Worm (Caenorhabditis elegans) whole organism, L3 larva: ENCODE data around the gene rga-5.
A peak's percentile ranks its signal among the peaks of the same experiment; 100 is the strongest.

ENCODE experiments used
- ZK546.5 ChIP-seq: sonication (generic microtip); optimal IDR thresholded peaks from 2 replicates; lab custom pipeline; 2017; ENCODE audit warnings: missing biosample characterization, missing genetic modification characterization
- aly-2 ChIP-seq: fragments of 150-350 bp; optimal IDR thresholded peaks from 2 replicates; lab custom pipeline; 2014; ENCODE audit warnings: missing biosample characterization, missing genetic modification characterization
- ama-1 ChIP-seq: fragments of 150-350 bp; optimal IDR thresholded peaks from 2 replicates; lab custom pipeline; 2018
- ceh-82 ChIP-seq: fragments of 150-350 bp; optimal IDR thresholded peaks from 2 replicates; lab custom pipeline; 2014; ENCODE audit warnings: missing biosample characterization, missing genetic modification characterization
- ceh-9 ChIP-seq: sonication (generic microtip); optimal IDR thresholded peaks from 2 replicates; lab custom pipeline; 2018; ENCODE audit warnings: missing biosample characterization, missing genetic modification characterization
- egl-5 ChIP-seq: fragments of 150-350 bp; optimal IDR thresholded peaks from 2 replicates; lab custom pipeline; 2017; ENCODE audit warnings: missing biosample characterization, missing genetic modification reagents, missing genetic modification characterization, inconsistent platforms
- elt-2 ChIP-seq: sonication (generic microtip); optimal IDR thresholded peaks from 2 replicates; lab custom pipeline; 2016; ENCODE audit warnings: missing genetic modification reagents, mild to moderate bottlenecking, missing genetic modification characterization, missing compliant biosample characterization
- elt-3 ChIP-seq, 3 experiments: fragments of 150-350 bp in 1 of 3; sonication (generic microtip) in 2 of 3; optimal IDR thresholded peaks; 2 replicates in 2 of 3; 4 replicates in 1 of 3; lab custom pipeline; 2014 to 2017; ENCODE audit warnings: missing biosample characterization in 3 of 3, missing genetic modification characterization in 3 of 3
- eor-1 ChIP-seq, 2 experiments: fragments of 150-350 bp; optimal IDR thresholded peaks; 2 replicates each; lab custom pipeline; 2014 to 2018; ENCODE audit warnings: missing biosample characterization in 2 of 2, missing genetic modification characterization in 2 of 2
- fkh-10 ChIP-seq: sonication (generic microtip); optimal IDR thresholded peaks from 2 replicates; lab custom pipeline; 2017; ENCODE audit warnings: missing biosample characterization, missing genetic modification reagents, missing genetic modification characterization
- fos-1 ChIP-seq: fragments of 150-350 bp; optimal IDR thresholded peaks from 2 replicates; lab custom pipeline; 2014; ENCODE audit warnings: missing biosample characterization, missing genetic modification characterization
- hmg-11 ChIP-seq: sonication (generic microtip); optimal IDR thresholded peaks from 2 replicates; lab custom pipeline; 2016; ENCODE audit warnings: missing genetic modification characterization, missing compliant biosample characterization
- lin-15B ChIP-seq: fragments of 150-350 bp; optimal IDR thresholded peaks from 2 replicates; lab custom pipeline; 2014; ENCODE audit warnings: missing biosample characterization, missing genetic modification characterization
- lin-39 ChIP-seq: fragments of 150-350 bp; optimal IDR thresholded peaks from 2 replicates; lab custom pipeline; 2018; ENCODE audit warnings: missing biosample characterization, missing genetic modification reagents, missing genetic modification characterization
- lsy-12 ChIP-seq: sonication (generic microtip); optimal IDR thresholded peaks from 2 replicates; lab custom pipeline; 2016; ENCODE audit warnings: mild to moderate bottlenecking, missing genetic modification characterization, missing compliant biosample characterization
- mml-1 ChIP-seq: fragments of 150-350 bp; sonication (generic microtip); optimal IDR thresholded peaks from 3 replicates; lab custom pipeline; 2014; ENCODE audit warnings: missing biosample characterization, missing genetic modification characterization
- nfya-1 ChIP-seq: sonication (generic microtip); optimal IDR thresholded peaks from 2 replicates; lab custom pipeline; 2017; ENCODE audit warnings: missing genetic modification characterization, mild to moderate bottlenecking, missing compliant biosample characterization, antibody characterized with exemption, moderate library complexity; ENCODE audit not compliant: insufficient read depth
- nhr-11 ChIP-seq: fragments of 150-350 bp; optimal IDR thresholded peaks from 2 replicates; lab custom pipeline; 2014; ENCODE audit warnings: missing biosample characterization, missing genetic modification characterization
- nhr-23 ChIP-seq: fragments of 150-350 bp; optimal IDR thresholded peaks from 2 replicates; lab custom pipeline; 2014; ENCODE audit warnings: missing biosample characterization, missing genetic modification reagents, missing genetic modification characterization
- nhr-25 ChIP-seq: sonication (generic microtip); optimal IDR thresholded peaks from 2 replicates; lab custom pipeline; 2017; ENCODE audit warnings: missing biosample characterization, missing genetic modification characterization
- nhr-76 ChIP-seq: fragments of 150-350 bp; sonication (generic microtip); optimal IDR thresholded peaks from 5 replicates; lab custom pipeline; 2014; ENCODE audit warnings: missing biosample characterization, missing genetic modification characterization
- nhr-77 ChIP-seq: fragments of 150-350 bp; optimal IDR thresholded peaks from 2 replicates; lab custom pipeline; 2014; ENCODE audit warnings: missing biosample characterization, missing genetic modification characterization
- pha-4 ChIP-seq: fragments of 150-350 bp; optimal IDR thresholded peaks from 2 replicates; lab custom pipeline; 2014; ENCODE audit warnings: missing biosample characterization, missing genetic modification reagents, missing genetic modification characterization
- pqm-1 ChIP-seq: fragments of 150-350 bp; optimal IDR thresholded peaks from 2 replicates; lab custom pipeline; 2017; ENCODE audit warnings: missing biosample characterization, missing genetic modification characterization, inconsistent platforms
- sea-2 ChIP-seq: fragments of 150-350 bp; sonication (generic microtip); optimal IDR thresholded peaks from 4 replicates; lab custom pipeline; 2014; ENCODE audit warnings: missing biosample characterization, missing genetic modification reagents, missing genetic modification characterization
- skn-1 ChIP-seq: fragments of 150-350 bp; optimal IDR thresholded peaks from 2 replicates; lab custom pipeline; 2014; ENCODE audit warnings: missing biosample characterization, missing genetic modification characterization
- snpc-4 ChIP-seq: fragments of 150-350 bp; optimal IDR thresholded peaks from 2 replicates; lab custom pipeline; 2014; ENCODE audit warnings: missing biosample characterization, missing genetic modification characterization
- tbx-2 ChIP-seq: sonication (generic microtip); optimal IDR thresholded peaks from 2 replicates; lab custom pipeline; 2016; ENCODE audit warnings: mild to moderate bottlenecking, missing genetic modification characterization, missing compliant biosample characterization
- unc-62 ChIP-seq: fragments of 150-350 bp; sonication (generic microtip); optimal IDR thresholded peaks from 4 replicates; lab custom pipeline; 2014; ENCODE audit warnings: missing biosample characterization, missing genetic modification reagents, missing genetic modification characterization
- zag-1 ChIP-seq: fragments of 150-350 bp; optimal IDR thresholded peaks from 2 replicates; lab custom pipeline; 2014; ENCODE audit warnings: missing biosample characterization, missing genetic modification characterization
- ztf-11 ChIP-seq: fragments of 150-350 bp; optimal IDR thresholded peaks from 2 replicates; lab custom pipeline; 2014; ENCODE audit warnings: missing biosample characterization, missing genetic modification characterization
- ztf-4 ChIP-seq: fragments of 150-350 bp; optimal IDR thresholded peaks from 2 replicates; lab custom pipeline; 2014; ENCODE audit warnings: missing biosample characterization, missing genetic modification characterization

The rga-5 gene

ce11 chrIV:13795249-13795909 lies 32.3 kb upstream of the rga-5 start:
- TF ChIP-seq aly-2 (tag; lab: Kevin White, UChicago) (peak; percentile 83), lsy-12 (tag; lab: Kevin White, UChicago) (no peak)

- TF ChIP-seq ztf-11 (tag; lab: Kevin White, UChicago) (no peak), nhr-11 (no peak), ztf-4 (tag; lab: Kevin White, UChicago) (no peak), mml-1 (tag; lab: Kevin White, UChicago) (no peak), aly-2 (tag; lab: Kevin White, UChicago) (no peak), tbx-2 (tag; lab: Kevin White, UChicago) (no peak), ceh-9 (tag; lab: Kevin White, UChicago) (no peak), elt-3 (tag; optimal IDR thresholded peaks at IDR 0.05; lab: Kevin White, UChicago) (no peak)
Observed at ce11 chrIV:13797859-13798374, 29.8 kb upstream of the rga-5 start, which contains the start of gene Y45F10D.6. TSS of gene Y45F10D.6 (minus strand) at chrIV:13797909.

- no peak for TF ChIP-seq nfya-1 (tag; lab: Kevin White, UChicago)
- peak; percentile 10 for TF ChIP-seq nhr-25 (tag; lab: Kevin White, UChicago)
Observed at ce11 chrIV:13807724-13808123, 20.0 kb upstream of the rga-5 start, which contains the start of gene Y45F10D.14. TSS of gene Y45F10D.14 (minus strand) at chrIV:13807824.

- TF ChIP-seq ama-1 (lab: Kevin White, UChicago) (no peak), nhr-77 (tag; lab: Kevin White, UChicago) (no peak), nhr-23 (tag; lab: Kevin White, UChicago) (no peak), fkh-10 (no peak), sea-2 (GFP tag; lab: Kevin White, UChicago) (no peak), zag-1 (no peak), hmg-11 (tag; lab: Kevin White, UChicago) (no peak), ZK546.5 (tag; lab: Kevin White, UChicago) (no peak), nfya-1 (tag; lab: Kevin White, UChicago) (no peak), ztf-4 (tag; lab: Kevin White, UChicago) (no peak)
Observed at ce11 chrIV:13820862-13821261, 6.8 kb upstream of the rga-5 start, which contains the start of gene Y45F10D.15. TSS of gene Y45F10D.15 (minus strand) at chrIV:13820962.

ce11 chrIV:13826363-13826762 lies 1.3 kb upstream of the rga-5 start:
- peak; percentile 16 for TF ChIP-seq lin-15B
- TF ChIP-seq nfya-1 (tag; lab: Kevin White, UChicago), result peak; percentile 68
- peak; percentile 5 for TF ChIP-seq hmg-11 (tag; lab: Kevin White, UChicago)
- peak; percentile 6 for TF ChIP-seq snpc-4 (tag; lab: Kevin White, UChicago)
- TF ChIP-seq pqm-1 (tag; lab: Kevin White, UChicago), result peak; percentile 68
- TF ChIP-seq ama-1 (lab: Kevin White, UChicago), result no peak
- TF ChIP-seq nhr-76 (tag; lab: Kevin White, UChicago), result no peak
- TF ChIP-seq fos-1 (tag; lab: Kevin White, UChicago), result no peak
- peak; percentile 68 for TF ChIP-seq pha-4 (tag; lab: Kevin White, UChicago)
- peak; percentile 21 for TF ChIP-seq skn-1 (tag; lab: Kevin White, UChicago)
- no peak for TF ChIP-seq unc-62 (GFP tag; lab: Kevin White, UChicago)
- no peak for TF ChIP-seq ztf-4 (tag; lab: Kevin White, UChicago)
- TF ChIP-seq eor-1 (tag; optimal IDR thresholded peaks at IDR 0.05; lab: Kevin White, UChicago), result no peak
- TF ChIP-seq lin-39 (tag; lab: Kevin White, UChicago), result peak; percentile 17
- TF ChIP-seq nhr-25 (tag; lab: Kevin White, UChicago), result no peak
- no peak for TF ChIP-seq ZK546.5 (tag; lab: Kevin White, UChicago)
- peak; percentile 13 for TF ChIP-seq egl-5
- TF ChIP-seq ceh-82 (tag; lab: Kevin White, UChicago), result no peak
- no peak for TF ChIP-seq nhr-23 (tag; lab: Kevin White, UChicago)
- peak; percentile 84 for TF ChIP-seq elt-2 (tag; lab: Kevin White, UChicago)
- no peak for TF ChIP-seq nhr-11
